Fruit fly (Drosophila melanogaster): ENCODE measurements around the gene CG44098.
A peak's percentile ranks its signal among the peaks of the same experiment; 100 is the strongest.

dm6 chr3R:4739492-4740431 is 33.2 kb downstream of the CG44098 start:
- no peak for TF ChIP-seq Tbp (GFP tag; optimal IDR thresholded peaks at IDR 0.05)
- TF ChIP-seq CG2875 (GFP tag; optimal IDR thresholded peaks at IDR 0.05), result peak; percentile 77
- TF ChIP-seq MESR4 (GFP tag; optimal IDR thresholded peaks at IDR 0.05), result peak; percentile 1
- peak; percentile 84 for TF ChIP-seq odd (GFP tag; optimal IDR thresholded peaks at IDR 0.05)
- no peak for TF ChIP-seq chm (GFP tag; IDR thresholded peaks at IDR 0.05)
- no peak for TF ChIP-seq CTCF (GFP tag; optimal IDR thresholded peaks at IDR 0.05)
- no peak for TF ChIP-seq CG17186 (GFP tag; optimal IDR thresholded peaks at IDR 0.05)
